Fruit fly (Drosophila melanogaster): Measurements from ENCODE around the gene CG14683.
A peak's percentile ranks its signal among the peaks of the same experiment; 100 is the strongest.

DNA sequence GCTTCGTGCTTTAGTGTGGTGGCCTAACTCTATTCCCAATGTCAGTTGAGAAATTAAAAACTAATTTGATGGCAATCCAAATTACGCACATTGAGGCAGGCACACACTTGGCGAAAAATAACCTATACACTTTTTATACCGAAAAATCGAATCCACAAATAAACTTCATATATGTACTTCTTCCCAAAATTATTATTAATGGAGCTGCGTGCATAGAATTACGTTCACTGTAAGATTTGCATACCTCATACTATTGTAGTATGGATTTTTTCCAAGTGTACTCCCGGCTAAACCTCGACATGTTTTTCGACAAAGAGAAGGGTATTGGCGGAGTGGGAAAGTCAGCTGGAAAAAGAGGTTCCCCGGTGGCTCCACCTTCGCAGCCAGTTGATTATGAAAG, 12.2 kb upstream of the CG14683 start:
- TF ChIP-seq gcm (GFP tag; optimal IDR thresholded peaks at IDR 0.05) = peak; percentile 32
- TF ChIP-seq corto (GFP tag; optimal IDR thresholded peaks at IDR 0.05) = no peak

All from whole organism, embryonic.